Worm (Caenorhabditis elegans): Measurements from ENCODE around the gene let-756.

let-756 gene

DNA sequence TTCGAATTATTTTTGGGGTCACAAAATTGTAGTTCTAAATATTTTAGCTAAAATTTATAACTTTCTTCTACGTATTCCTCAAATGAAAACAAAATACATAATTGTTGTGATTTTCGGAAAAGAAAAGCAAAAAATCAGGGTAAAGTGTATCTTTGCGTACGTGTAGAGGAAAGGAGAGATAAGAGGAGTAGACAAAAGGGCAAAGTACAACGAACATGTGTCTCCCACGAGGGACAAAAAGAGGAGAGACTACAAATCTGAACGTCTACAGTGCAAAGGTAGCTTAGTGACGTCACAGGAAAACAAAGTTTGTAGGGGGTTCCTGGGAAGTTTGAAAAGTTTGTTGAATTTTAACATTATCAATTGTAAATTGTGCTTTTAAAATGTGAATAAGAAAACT is 40.6 kb downstream of the let-756 start (continued):
- no peak for TF ChIP-seq R02D3.7 (tag; optimal IDR thresholded peaks at IDR 0.05)
- no peak for TF ChIP-seq lin-15B (tag; optimal IDR thresholded peaks at IDR 0.05)
- TF ChIP-seq lsy-2 (tag; optimal IDR thresholded peaks at IDR 0.05), result peak in 1 of 2 experiments; percentile 73
- TF ChIP-seq ZK546.5 (tag; optimal IDR thresholded peaks at IDR 0.05), result no peak
- no peak for TF ChIP-seq zip-11 (GFP tag; IDR thresholded peaks at IDR 0.05)
- TF ChIP-seq ama-1 (optimal IDR thresholded peaks at IDR 0.05), result peak; percentile 7
- TF ChIP-seq lin-29 (GFP tag; IDR thresholded peaks at IDR 0.05), result no peak
- no peak for TF ChIP-seq zag-1 (tag; optimal IDR thresholded peaks at IDR 0.05)
- no peak for TF ChIP-seq nhr-41 (GFP tag; IDR thresholded peaks at IDR 0.05)
- TF ChIP-seq pha-4 (GFP tag; IDR thresholded peaks at IDR 0.05), result no peak
- TF ChIP-seq pha-4 (tag; optimal IDR thresholded peaks at IDR 0.05), result no peak
- TF ChIP-seq rbr-2 (tag; optimal IDR thresholded peaks at IDR 0.05), result no peak
- no peak for TF ChIP-seq daf-8 (GFP tag; IDR thresholded peaks at IDR 0.05)
- TF ChIP-seq dmd-6 (GFP tag; IDR thresholded peaks at IDR 0.05), result peak; percentile 78
- TF ChIP-seq daf-16 (GFP tag; optimal IDR thresholded peaks at IDR 0.05), result peak; percentile 51 to 55
- peak; percentile 57 for TF ChIP-seq daf-16 (tag; optimal IDR thresholded peaks at IDR 0.05)
- TF ChIP-seq ceh-82 (tag; optimal IDR thresholded peaks at IDR 0.05), result no peak
- no peak for TF ChIP-seq nhr-111 (GFP tag; optimal IDR thresholded peaks at IDR 0.05)
- TF ChIP-seq spr-1 (tag; optimal IDR thresholded peaks at IDR 0.05), result no peak
- peak; percentile 89 for TF ChIP-seq mxl-3 (GFP tag; optimal IDR thresholded peaks at IDR 0.05)
- peak; percentile 6 to 63 for TF ChIP-seq hif-1 (tag; optimal IDR thresholded peaks at IDR 0.05)
- no peak for TF ChIP-seq zip-2 (tag; optimal IDR thresholded peaks at IDR 0.05)
- TF ChIP-seq lin-1 (GFP tag; IDR thresholded peaks at IDR 0.05), result peak; percentile 39; the same call in 1 of the 2 replicates
- peak; percentile 33 for TF ChIP-seq nhr-6 (tag; optimal IDR thresholded peaks at IDR 0.05)
- TF ChIP-seq ceh-44 (GFP tag; IDR thresholded peaks at IDR 0.05), result no peak
- peak; percentile 50 for TF ChIP-seq lin-38 (GFP tag; IDR thresholded peaks at IDR 0.05)
- no peak for TF ChIP-seq ces-1 (GFP tag; optimal IDR thresholded peaks at IDR 0.05)
- TF ChIP-seq dve-1 (tag; optimal IDR thresholded peaks at IDR 0.05; ENCODE audit: insufficient read depth), result peak; percentile 79
- no peak for TF ChIP-seq skn-1 (tag; optimal IDR thresholded peaks at IDR 0.05)
- no peak for TF ChIP-seq F10B5.3 (tag; optimal IDR thresholded peaks at IDR 0.05)
- no peak for TF ChIP-seq ceh-62 (tag; optimal IDR thresholded peaks at IDR 0.05)
- TF ChIP-seq fkh-10 (GFP tag; optimal IDR thresholded peaks at IDR 0.05), result no peak
- peak; percentile 89 for TF ChIP-seq hlh-11 (tag; optimal IDR thresholded peaks at IDR 0.05)
- TF ChIP-seq spr-3 (GFP tag; optimal IDR thresholded peaks at IDR 0.05), result no peak
- TF ChIP-seq D1046.2 (GFP tag; IDR thresholded peaks at IDR 0.05), result no peak
- no peak for TF ChIP-seq ceh-32 (tag; optimal IDR thresholded peaks at IDR 0.05; ENCODE audit: poor library complexity)
- TF ChIP-seq T26A8.4 (GFP tag; IDR thresholded peaks at IDR 0.05), result 0 out of 2 replicates have a peak, but pooled peaks have one; percentile 26
- no peak for TF ChIP-seq ztf-11 (tag; optimal IDR thresholded peaks at IDR 0.05)
- TF ChIP-seq duxl-1 (tag; optimal IDR thresholded peaks at IDR 0.05; ENCODE audit: poor library complexity), result no peak
- no peak for TF ChIP-seq Y75B8A.6 (GFP tag; IDR thresholded peaks at IDR 0.05)
- no peak for TF ChIP-seq madf-5 (GFP tag; IDR thresholded peaks at IDR 0.05)
- TF ChIP-seq daf-12 (tag; optimal IDR thresholded peaks at IDR 0.05), result no peak
- peak; percentile 1 for TF ChIP-seq pqm-1 (tag; optimal IDR thresholded peaks at IDR 0.05)
- TF ChIP-seq madf-9 (GFP tag; conservative IDR thresholded peaks at IDR 0.05), result no peak
- no peak for TF ChIP-seq lim-7 (GFP tag; IDR thresholded peaks at IDR 0.05)
- TF ChIP-seq daf-19 (GFP tag; conservative IDR thresholded peaks at IDR 0.05), result no peak
- peak; percentile 22 for TF ChIP-seq nhr-10 (tag; optimal IDR thresholded peaks at IDR 0.05)
- TF ChIP-seq gei-8 (GFP tag; optimal IDR thresholded peaks at IDR 0.05), result no peak
- no peak for TF ChIP-seq ceh-28 (tag; optimal IDR thresholded peaks at IDR 0.05)
- TF ChIP-seq arid-1 (GFP tag; conservative IDR thresholded peaks at IDR 0.05), result no peak
- no peak for TF ChIP-seq dmd-9 (GFP tag; IDR thresholded peaks at IDR 0.05)
- TF ChIP-seq F49E8.2 (tag; optimal IDR thresholded peaks at IDR 0.05; ENCODE audit: borderline replicate concordance), result no peak
- TF ChIP-seq lin-13 (GFP tag; optimal IDR thresholded peaks at IDR 0.05), result peak; percentile 52
